Fruit fly (Drosophila melanogaster) whole organism, embryonic: ENCODE data around the gene CG7896.

Experiments
- Adf1 ChIP-seq: fragments of 200-800 bp; sonication (Bioruptor generic); IDR thresholded peaks from 2 replicates; pipeline ENCODE4 v1.3.6; 2022; ENCODE audit warnings: missing biosample characterization, missing genetic modification characterization
- Atf-2 ChIP-seq: fragments of 200-800 bp; sonication (Bioruptor generic); optimal IDR thresholded peaks from 2 replicates; lab custom pipeline; 2016; ENCODE audit warnings: missing biosample characterization, missing genetic modification characterization
- Bteb2 ChIP-seq: fragments of 200-800 bp; sonication (Bioruptor generic); optimal IDR thresholded peaks from 2 replicates; lab custom pipeline; 2016; ENCODE audit warnings: missing biosample characterization, missing genetic modification characterization
- CG10654 ChIP-seq: fragments of 200-800 bp; sonication (Bioruptor generic); optimal IDR thresholded peaks from 2 replicates; lab custom pipeline; 2016; ENCODE audit warnings: missing biosample characterization, missing genetic modification characterization
- CG12155 ChIP-seq: fragments of 200-800 bp; sonication (Bioruptor generic); optimal IDR thresholded peaks from 3 replicates; lab custom pipeline; 2016; ENCODE audit warnings: missing biosample characterization, missing genetic modification characterization
- CG13624 ChIP-seq: fragments of 200-800 bp; sonication (Bioruptor generic); optimal IDR thresholded peaks from 2 replicates; lab custom pipeline; 2016; ENCODE audit warnings: missing biosample characterization, missing genetic modification characterization
- CG1529 ChIP-seq: fragments of 200-800 bp; sonication (Bioruptor generic); optimal IDR thresholded peaks from 3 replicates; lab custom pipeline; 2018; ENCODE audit warnings: missing biosample characterization, missing genetic modification characterization
- CG16815 ChIP-seq: fragments of 200-800 bp; sonication (Bioruptor generic); optimal IDR thresholded peaks from 3 replicates; lab custom pipeline; 2017; ENCODE audit warnings: missing biosample characterization, mild to moderate bottlenecking, missing genetic modification characterization
- CG17612 ChIP-seq: fragments of 200-800 bp; sonication (Bioruptor generic); IDR thresholded peaks from 2 replicates; pipeline ENCODE4 v1.3.6; 2022; ENCODE audit warnings: missing biosample characterization, missing genetic modification characterization
- CG3163 ChIP-seq: fragments of 200-800 bp; sonication (Bioruptor generic); optimal IDR thresholded peaks from 3 replicates; lab custom pipeline; 2016; ENCODE audit warnings: missing biosample characterization, missing genetic modification characterization
- CG42726 ChIP-seq: fragments of 200-800 bp; sonication (Bioruptor generic); IDR thresholded peaks from 2 replicates; pipeline ENCODE4 v1.3.6; 2022; ENCODE audit warnings: missing biosample characterization, missing genetic modification characterization; ENCODE audit not compliant: partially characterized antibody
- CG4404 ChIP-seq: fragments of 200-800 bp; sonication (Bioruptor generic); IDR thresholded peaks from 2 replicates; pipeline ENCODE4 v1.3.6; 2022; ENCODE audit warnings: missing biosample characterization, missing genetic modification characterization
- CG4617 ChIP-seq: fragments of 200-800 bp; sonication (Bioruptor generic); optimal IDR thresholded peaks from 3 replicates; lab custom pipeline; 2016; ENCODE audit warnings: missing biosample characterization, missing genetic modification characterization, borderline replicate concordance
- CG6272 ChIP-seq: fragments of 200-800 bp; sonication (Bioruptor generic); IDR thresholded peaks from 2 replicates; pipeline ENCODE4 v1.3.6; 2022; ENCODE audit warnings: missing biosample characterization, missing genetic modification characterization
- CG6791 ChIP-seq: fragments of 200-800 bp; sonication (Bioruptor generic); IDR thresholded peaks from 3 replicates; pipeline ENCODE4 v1.3.6; 2022; ENCODE audit warnings: missing biosample characterization, missing genetic modification characterization; ENCODE audit not compliant: partially characterized antibody
- CG7271 ChIP-seq: fragments of 200-800 bp; sonication (Bioruptor generic); optimal IDR thresholded peaks from 2 replicates; lab custom pipeline; 2018; ENCODE audit warnings: missing biosample characterization, mild to moderate bottlenecking, missing genetic modification characterization, moderate library complexity
- CG9932 ChIP-seq: fragments of 200-800 bp; sonication (Bioruptor generic); IDR thresholded peaks from 2 replicates; pipeline ENCODE4 v1.3.6; 2022; ENCODE audit warnings: missing biosample characterization, missing genetic modification characterization
- Dp ChIP-seq: fragments of 200-800 bp; sonication (Bioruptor generic); optimal IDR thresholded peaks from 2 replicates; lab custom pipeline; 2018; ENCODE audit warnings: missing biosample characterization, mild to moderate bottlenecking, missing genetic modification characterization, moderate library complexity
- Eip74EF ChIP-seq, 2 experiments: fragments of 200-800 bp in 1 of 2; fragments of >200 bp in 1 of 2; sonication (Bioruptor generic) in 1 of 2; optimal IDR thresholded peaks; 2 replicates each; lab custom pipeline; 2017 to 2019; ENCODE audit warnings: missing biosample characterization in 2 of 2, missing genetic modification characterization in 2 of 2, mild to moderate bottlenecking in 1 of 2, moderate library complexity in 1 of 2
- H2.0 ChIP-seq: fragments of 200-800 bp; sonication (Bioruptor generic); IDR thresholded peaks from 2 replicates; pipeline ENCODE4 v1.3.6; 2022; ENCODE audit warnings: missing biosample characterization, missing genetic modification characterization
- Hand ChIP-seq: fragments of 200-800 bp; sonication (Bioruptor generic); optimal IDR thresholded peaks from 2 replicates; lab custom pipeline; 2017; ENCODE audit warnings: mild to moderate bottlenecking, missing biosample characterization, missing genetic modification reagents, missing genetic modification characterization
- Lpt ChIP-seq: fragments of >200 bp; optimal IDR thresholded peaks from 2 replicates; lab custom pipeline; 2018; ENCODE audit warnings: missing biosample characterization, missing genetic modification characterization
- MESR4 ChIP-seq: fragments of 200-800 bp; sonication (Bioruptor generic); optimal IDR thresholded peaks from 2 replicates; lab custom pipeline; 2018; ENCODE audit warnings: missing biosample characterization, mild to moderate bottlenecking, missing genetic modification characterization, moderate library complexity
- Mad ChIP-seq: fragments of 200-800 bp; sonication (Bioruptor generic); optimal IDR thresholded peaks from 2 replicates; lab custom pipeline; 2016; ENCODE audit warnings: missing biosample characterization, missing genetic modification characterization
- Meics ChIP-seq: fragments of 200-800 bp; sonication (Bioruptor generic); optimal IDR thresholded peaks from 2 replicates; lab custom pipeline; 2017; ENCODE audit warnings: missing biosample characterization, mild to moderate bottlenecking, missing genetic modification characterization
- Nf-YA ChIP-seq: fragments of 200-800 bp; sonication (Bioruptor generic); IDR thresholded peaks from 2 replicates; pipeline ENCODE4 v1.3.6; 2022; ENCODE audit warnings: missing biosample characterization, missing genetic modification characterization
- Nf-YB ChIP-seq: fragments of 200-800 bp; sonication (Bioruptor generic); optimal IDR thresholded peaks from 3 replicates; lab custom pipeline; 2019; ENCODE audit warnings: missing biosample characterization, mild to moderate bottlenecking, missing genetic modification characterization, moderate library complexity
- Side ChIP-seq: fragments of 200-800 bp; sonication (Bioruptor generic); optimal IDR thresholded peaks from 2 replicates; lab custom pipeline; 2016; ENCODE audit warnings: missing biosample characterization, missing genetic modification characterization
- Six4 ChIP-seq: fragments of 200-800 bp; sonication (Bioruptor generic); optimal IDR thresholded peaks from 2 replicates; lab custom pipeline; 2016; ENCODE audit warnings: missing biosample characterization, missing genetic modification characterization
- Tbp ChIP-seq: fragments of >200 bp; optimal IDR thresholded peaks from 2 replicates; lab custom pipeline; 2018; ENCODE audit warnings: missing biosample characterization, missing genetic modification characterization
- Trl ChIP-seq, 3 experiments: fragments of >200 bp in 2 of 3; fragments of 200-800 bp in 1 of 3; sonication (Bioruptor generic) in 1 of 3; optimal IDR thresholded peaks; 2 replicates in 1 of 3; 3 replicates in 2 of 3; lab custom pipeline; 2016 to 2017; ENCODE audit warnings: missing biosample characterization in 1 of 3, missing genetic modification characterization in 1 of 3
- ac ChIP-seq: fragments of 200-800 bp; sonication (Bioruptor generic); optimal IDR thresholded peaks from 3 replicates; lab custom pipeline; 2017; ENCODE audit warnings: missing biosample characterization, mild to moderate bottlenecking, missing genetic modification characterization
- cato ChIP-seq: fragments of 200-800 bp; sonication (Bioruptor generic); optimal IDR thresholded peaks from 2 replicates; lab custom pipeline; 2016; ENCODE audit warnings: missing biosample characterization, missing genetic modification characterization, borderline replicate concordance
- croc ChIP-seq: fragments of 200-800 bp; sonication (Bioruptor generic); conservative IDR thresholded peaks from 3 replicates; pipeline ENCODE4 v1.3.6; 2022; ENCODE audit warnings: missing biosample characterization, missing genetic modification characterization
- dimm ChIP-seq: fragments of 200-800 bp; sonication (Bioruptor generic); IDR thresholded peaks from 2 replicates; pipeline ENCODE4 v1.3.6; 2022; ENCODE audit warnings: missing biosample characterization, missing genetic modification characterization
- esg ChIP-seq: fragments of 200-800 bp; sonication (Bioruptor generic); conservative IDR thresholded peaks from 2 replicates; pipeline ENCODE4 v1.3.6; 2022; ENCODE audit warnings: missing biosample characterization, missing genetic modification characterization
- fd96Cb ChIP-seq: fragments of 200-800 bp; sonication (Bioruptor generic); optimal IDR thresholded peaks from 2 replicates; lab custom pipeline; 2018; ENCODE audit warnings: missing biosample characterization, mild to moderate bottlenecking, missing genetic modification characterization, moderate library complexity
- gsb-n ChIP-seq: fragments of 200-800 bp; sonication (Bioruptor generic); optimal IDR thresholded peaks from 3 replicates; lab custom pipeline; 2018; ENCODE audit warnings: missing biosample characterization, mild to moderate bottlenecking, missing genetic modification characterization
- jumu ChIP-seq: fragments of 200-800 bp; sonication (Bioruptor generic); optimal IDR thresholded peaks from 3 replicates; lab custom pipeline; 2016; ENCODE audit warnings: missing biosample characterization, missing genetic modification characterization
- kay ChIP-seq: fragments of 200-800 bp; sonication (Bioruptor generic); optimal IDR thresholded peaks from 2 replicates; lab custom pipeline; 2016; ENCODE audit warnings: missing biosample characterization, missing genetic modification characterization
- klu ChIP-seq: fragments of 200-800 bp; sonication (Bioruptor generic); IDR thresholded peaks from 2 replicates; pipeline ENCODE4 v1.3.6; 2022; ENCODE audit warnings: missing biosample characterization, missing genetic modification characterization
- lab ChIP-seq: fragments of 200-800 bp; sonication (Bioruptor generic); optimal IDR thresholded peaks from 3 replicates; lab custom pipeline; 2017; ENCODE audit warnings: missing biosample characterization, missing genetic modification characterization, mild to moderate bottlenecking, moderate library complexity, missing genetic modification reagents
- pan ChIP-seq, 4 experiments: fragments of >200 bp in 3 of 4; fragments of 200-800 bp in 1 of 4; sonication (Bioruptor generic) in 1 of 4; optimal IDR thresholded peaks in 3 of 4; IDR thresholded peaks in 1 of 4; 2 replicates each; pipeline versions ENCODE4 v1.3.6 to Lab custom; 2017 to 2022; ENCODE audit warnings: missing biosample characterization in 2 of 4, missing genetic modification characterization in 2 of 4, mixed read lengths in 1 of 4
- pnt ChIP-seq: fragments of 200-800 bp; sonication (Bioruptor generic); optimal IDR thresholded peaks from 3 replicates; lab custom pipeline; 2016; ENCODE audit warnings: missing biosample characterization, missing genetic modification characterization
- run ChIP-seq: fragments of 200-800 bp; sonication (Bioruptor generic); optimal IDR thresholded peaks from 3 replicates; lab custom pipeline; 2018; ENCODE audit warnings: missing biosample characterization, mild to moderate bottlenecking, missing genetic modification characterization
- seq ChIP-seq: fragments of 200-800 bp; sonication (Bioruptor generic); IDR thresholded peaks from 2 replicates; pipeline ENCODE4 v1.3.6; 2022; ENCODE audit warnings: missing biosample characterization, missing genetic modification characterization
- slbo ChIP-seq: fragments of 200-800 bp; sonication (Bioruptor generic); IDR thresholded peaks from 2 replicates; pipeline ENCODE4 v1.3.6; 2022; ENCODE audit warnings: missing biosample characterization, missing genetic modification characterization
- sna ChIP-seq: fragments of 200-800 bp; sonication (Bioruptor generic); IDR thresholded peaks from 2 replicates; pipeline ENCODE4 v1.3.6; 2022; ENCODE audit warnings: missing biosample characterization, missing genetic modification characterization; ENCODE audit not compliant: partially characterized antibody
- tup ChIP-seq: fragments of 200-800 bp; sonication (Bioruptor generic); optimal IDR thresholded peaks from 2 replicates; lab custom pipeline; 2016; ENCODE audit warnings: missing biosample characterization, mild to moderate bottlenecking, missing genetic modification characterization, moderate library complexity

The CG7896 gene

dm6 chr3R:29983073-29983544 is at the start of gene CG7896 (continued):
- TF ChIP-seq CG9932 (peak; percentile 83), CG42726 (GFP tag; lab: Robert Waterston, UW) (no peak), lab (GFP tag; lab: Kevin White, UChicago) (peak; percentile 77), CG17612 (peak; percentile 67), tup (GFP tag; lab: Kevin White, UChicago) (no peak), MESR4 (no peak), pan (optimal IDR thresholded peaks at IDR 0.05; lab: Kevin White, UChicago) (no peak), pan (GFP tag; optimal IDR thresholded peaks at IDR 0.05 in 1 of 2, IDR thresholded peaks at IDR 0.05 in 1 of 2) (peak in 1 of 2 experiments; percentile 80), CG16815 (peak; percentile 21), Dp (GFP tag; lab: Kevin White, UChicago) (no peak), Lpt (GFP tag; lab: Kevin White, UChicago) (no peak), run (tag; lab: Kevin White, UChicago) (no peak), CG10654 (GFP tag; lab: Kevin White, UChicago) (no peak), Atf-2 (GFP tag; lab: Kevin White, UChicago) (no peak), slbo (GFP tag; lab: Robert Waterston, UW) (peak; percentile 84), Tbp (GFP tag; lab: Kevin White, UChicago) (no peak), sna (GFP tag; lab: Robert Waterston, UW) (no peak), kay (no peak), pnt (GFP tag; lab: Kevin White, UChicago) (no peak), gsb-n (tag; lab: Kevin White, UChicago) (peak; percentile 12), CG6791 (0 out of 3 replicates have a peak, but pooled peaks have one; percentile 27), CG6272 (peak; percentile 76), Trl (optimal IDR thresholded peaks at IDR 0.05; lab: Kevin White, UChicago) (peak in 1 of 2 experiments; percentile 26), Trl (GFP tag; optimal IDR thresholded peaks at IDR 0.05; lab: Kevin White, UChicago) (no peak), Adf1 (GFP tag; lab: Robert Waterston, UW) (peak; percentile 31; the same call in 1 of the 2 replicates), CG3163 (no peak), Nf-YA (GFP tag; lab: Robert Waterston, UW) (0 out of 2 replicates have a peak, but pooled peaks have one; percentile 52), croc (GFP tag; lab: Robert Waterston, UW) (peak; percentile 76), cato (no peak), jumu (GFP tag; lab: Kevin White, UChicago) (no peak), CG4404 (GFP tag; lab: Robert Waterston, UW) (peak; percentile 64), H2.0 (GFP tag; lab: Robert Waterston, UW) (peak; percentile 71), CG13624 (GFP tag; lab: Kevin White, UChicago) (no peak), seq (GFP tag; lab: Robert Waterston, UW) (peak; percentile 75), Hand (GFP tag; lab: Kevin White, UChicago) (peak; percentile 17), Meics (GFP tag; lab: Kevin White, UChicago) (peak; percentile 69), Mad (no peak), CG1529 (GFP tag; lab: Kevin White, UChicago) (peak; percentile 42), CG4617 (GFP tag; lab: Kevin White, UChicago) (peak; percentile 1), Bteb2 (peak; percentile 10), CG7271 (tag; lab: Kevin White, UChicago) (no peak), Side (GFP tag; lab: Kevin White, UChicago) (no peak), fd96Cb (tag; lab: Kevin White, UChicago) (peak; percentile 59), CG12155 (peak; percentile 41), klu (GFP tag; lab: Robert Waterston, UW) (0 out of 2 replicates have a peak, but pooled peaks have one; percentile 37), Nf-YB (GFP tag; lab: Kevin White, UChicago) (peak; percentile 21), dimm (0 out of 2 replicates have a peak, but pooled peaks have one; percentile 25), ac (GFP tag; lab: Kevin White, UChicago) (no peak), Six4 (GFP tag; lab: Kevin White, UChicago) (peak; percentile 25), esg (GFP tag; lab: Robert Waterston, UW) (peak; percentile 69), Eip74EF (GFP tag; optimal IDR thresholded peaks at IDR 0.05; lab: Kevin White, UChicago) (peak in 1 of 2 experiments; percentile 22)
